Worm (Caenorhabditis elegans) whole organism, L4/young adult: Measurements from ENCODE around the gene yif-1.

Experiments
- W03F9.2 ChIP-seq: fragments of 150-350 bp; optimal IDR thresholded peaks from 2 replicates; lab custom pipeline; 2014; ENCODE audit warnings: missing biosample characterization, missing genetic modification characterization
- dao-5 ChIP-seq: sonication (generic microtip); optimal IDR thresholded peaks from 2 replicates; lab custom pipeline; 2016; ENCODE audit warnings: missing genotype, missing genetic modification characterization, moderate library complexity, missing compliant biosample characterization
- him-1 ChIP-seq: sonication (generic microtip); optimal IDR thresholded peaks from 2 replicates; lab custom pipeline; 2016; ENCODE audit warnings: missing genotype, missing genetic modification reagents, missing genetic modification characterization, missing compliant biosample characterization

DNA sequence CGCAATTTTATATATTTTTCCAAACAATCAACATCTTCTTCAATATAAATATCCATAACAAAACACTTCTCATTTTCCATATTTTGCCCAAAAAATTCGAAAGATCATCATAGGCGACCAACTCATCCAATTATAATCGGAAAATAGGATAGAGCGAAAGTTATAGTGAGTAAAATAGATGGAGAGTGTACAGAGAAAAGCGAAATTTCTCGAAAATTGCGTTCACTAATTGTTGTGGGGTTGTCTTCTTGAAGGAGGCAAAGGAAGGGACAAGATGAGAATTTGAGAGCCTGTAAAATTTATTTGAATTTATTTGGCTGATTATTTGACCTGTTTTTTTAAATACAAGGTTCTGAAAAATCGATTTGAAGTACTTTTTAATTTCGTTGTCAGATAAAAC is 19.1 kb downstream of the yif-1 start:
- TF ChIP-seq him-1 (tag; lab: Kevin White, UChicago) (no peak), dao-5 (no peak), W03F9.2 (tag; lab: Kevin White, UChicago) (no peak)
